Fruit fly (Drosophila melanogaster): ENCODE data around the gene AnxB11.

Gene AnxB11

DNA sequence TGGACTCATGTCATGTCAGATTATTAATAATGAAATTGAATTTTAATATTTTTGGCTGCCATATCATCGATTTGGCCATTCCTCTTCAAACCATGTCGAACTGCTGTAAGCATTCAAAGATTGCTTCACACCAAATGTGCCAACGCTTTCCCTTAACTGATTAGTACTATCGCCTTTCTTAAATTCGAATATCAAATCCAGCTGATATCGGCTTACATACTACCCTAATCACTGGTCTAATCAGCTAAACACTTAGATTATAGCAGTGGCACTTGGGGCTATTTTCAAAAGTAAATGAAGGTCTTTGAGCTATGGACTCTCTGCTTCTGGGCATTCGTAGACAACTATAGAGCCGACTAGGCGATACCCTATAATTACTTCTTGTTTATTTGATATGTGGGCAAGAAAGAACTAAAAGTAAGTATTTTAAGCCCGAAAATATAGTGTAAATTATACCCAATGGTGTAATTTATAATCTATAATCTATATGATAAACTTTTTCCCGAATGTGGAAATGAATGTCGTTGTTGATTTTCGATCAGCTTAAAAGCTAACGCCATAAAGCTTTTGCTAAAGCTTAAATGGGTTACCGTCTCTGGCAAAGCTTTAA is 18.1 kb downstream of the AnxB11 start (continued):
- TF ChIP-seq CG3065 (GFP tag; optimal IDR thresholded peaks at IDR 0.05) (no peak), CG4424 (GFP tag; optimal IDR thresholded peaks at IDR 0.05) (peak; percentile 66), bigmax (GFP tag; optimal IDR thresholded peaks at IDR 0.05) (no peak), CG17361 (GFP tag; IDR thresholded peaks at IDR 0.05) (no peak; the same call in 2 of the 3 replicates), CG8944 (GFP tag; optimal IDR thresholded peaks at IDR 0.05) (peak; percentile 26), Sry-δ (GFP tag; optimal IDR thresholded peaks at IDR 0.05) (peak; percentile 14), fd96Cb (tag; optimal IDR thresholded peaks at IDR 0.05) (peak; percentile 68), Max (GFP tag; optimal IDR thresholded peaks at IDR 0.05) (peak; percentile 77), Xrp1 (GFP tag; IDR thresholded peaks at IDR 0.05) (peak; percentile 74; the same call in 1 of the 2 replicates), Aef1 (GFP tag; IDR thresholded peaks at IDR 0.05) (peak; percentile 73), Doc2 (GFP tag; IDR thresholded peaks at IDR 0.05) (no peak), crc (GFP tag; optimal IDR thresholded peaks at IDR 0.05) (no peak), ERR (GFP tag; optimal IDR thresholded peaks at IDR 0.05) (peak; percentile 26), mam (GFP tag; optimal IDR thresholded peaks at IDR 0.05) (peak; percentile 75), kah (GFP tag; optimal IDR thresholded peaks at IDR 0.05) (peak; percentile 33), CG7928 (GFP tag; optimal IDR thresholded peaks at IDR 0.05) (peak; percentile 49), nerfin-2 (GFP tag; IDR thresholded peaks at IDR 0.05; ENCODE audit: partially characterized antibody) (no peak), jing (GFP tag; optimal IDR thresholded peaks at IDR 0.05) (peak; percentile 49), tio (GFP tag; optimal IDR thresholded peaks at IDR 0.05) (no peak), ab (GFP tag; optimal IDR thresholded peaks at IDR 0.05) (no peak), HmgD (GFP tag; optimal IDR thresholded peaks at IDR 0.05) (no peak), tup (GFP tag; optimal IDR thresholded peaks at IDR 0.05) (peak; percentile 37), unc-4 (GFP tag; IDR thresholded peaks at IDR 0.05; ENCODE audit: partially characterized antibody) (no peak), prd (optimal IDR thresholded peaks at IDR 0.05) (no peak), prd (GFP tag; IDR thresholded peaks at IDR 0.05) (peak; percentile 80), CG14014 (GFP tag; IDR thresholded peaks at IDR 0.05) (peak; percentile 71), Hey (tag; optimal IDR thresholded peaks at IDR 0.05) (peak; percentile 55), CG7745 (tag; optimal IDR thresholded peaks at IDR 0.05) (no peak), oc (tag; optimal IDR thresholded peaks at IDR 0.05) (peak; percentile 74), CG13894 (tag; optimal IDR thresholded peaks at IDR 0.05) (no peak), CG8478 (optimal IDR thresholded peaks at IDR 0.05) (no peak), maf-S (GFP tag; optimal IDR thresholded peaks at IDR 0.05) (peak; percentile 45), Ssrp (tag; optimal IDR thresholded peaks at IDR 0.05) (peak; percentile 54), Bteb2 (GFP tag; optimal IDR thresholded peaks at IDR 0.05) (peak; percentile 66), CG11696 (GFP tag; IDR thresholded peaks at IDR 0.05) (0 out of 2 replicates have a peak, but pooled peaks have one; percentile 33), fd102C (GFP tag; optimal IDR thresholded peaks at IDR 0.05) (no peak), E2f2 (GFP tag; IDR thresholded peaks at IDR 0.05) (peak; percentile 56), ind (GFP tag; optimal IDR thresholded peaks at IDR 0.05) (peak; percentile 78), bbx (GFP tag; IDR thresholded peaks at IDR 0.05; ENCODE audit: partially characterized antibody) (no peak), CG7987 (GFP tag; optimal IDR thresholded peaks at IDR 0.05) (peak; percentile 43), CG14667 (GFP tag; IDR thresholded peaks at IDR 0.05) (peak; percentile 60), zen2 (GFP tag; IDR thresholded peaks at IDR 0.05; ENCODE audit: partially characterized antibody) (no peak), CG18262 (tag; optimal IDR thresholded peaks at IDR 0.05) (no peak), CG14050 (GFP tag; IDR thresholded peaks at IDR 0.05) (peak; percentile 63), bab2 (GFP tag; optimal IDR thresholded peaks at IDR 0.05) (peak; percentile 58), croc (GFP tag; conservative IDR thresholded peaks at IDR 0.05) (no peak), eyg (GFP tag; optimal IDR thresholded peaks at IDR 0.05) (peak; percentile 1), CG4820 (GFP tag; optimal IDR thresholded peaks at IDR 0.05) (peak; percentile 52), CG16813 (GFP tag; IDR thresholded peaks at IDR 0.05; ENCODE audit: partially characterized antibody) (no peak), Bdp1 (GFP tag; optimal IDR thresholded peaks at IDR 0.05) (peak; percentile 18), toy (GFP tag; IDR thresholded peaks at IDR 0.05) (0 out of 2 replicates have a peak, but pooled peaks have one; percentile 36)

Data from whole organism, embryonic.